Worm (Caenorhabditis elegans) whole organism, L1 larva: ENCODE data around the gene Y55F3AR.2.

Source experiments
- C34B4.2 ChIP-seq: sonication (generic microtip); optimal IDR thresholded peaks from 2 replicates; lab custom pipeline; 2017; ENCODE audit warnings: mild to moderate bottlenecking, missing genetic modification characterization, missing compliant biosample characterization
- F16B12.6 ChIP-seq: fragments of 150-350 bp; optimal IDR thresholded peaks from 2 replicates; lab custom pipeline; 2014; ENCODE audit warnings: missing biosample characterization, missing genetic modification characterization
- alr-1 ChIP-seq: fragments of 200-800 bp; sonication (Bioruptor generic); optimal IDR thresholded peaks from 2 replicates; lab custom pipeline; 2018; ENCODE audit warnings: borderline replicate concordance, mild to moderate bottlenecking, missing genetic modification characterization, missing compliant biosample characterization
- aly-2 ChIP-seq: fragments of 150-350 bp; optimal IDR thresholded peaks from 2 replicates; lab custom pipeline; 2014; ENCODE audit warnings: missing biosample characterization, missing genetic modification characterization
- ama-1 ChIP-seq: fragments of 150-350 bp; optimal IDR thresholded peaks from 2 replicates; lab custom pipeline; 2014
- blmp-1 ChIP-seq: fragments of 150-350 bp; optimal IDR thresholded peaks from 2 replicates; lab custom pipeline; 2014; ENCODE audit warnings: missing biosample characterization, missing genetic modification characterization
- ceh-8 ChIP-seq: fragments of 200-800 bp; sonication (Bioruptor generic); optimal IDR thresholded peaks from 2 replicates; lab custom pipeline; 2018; ENCODE audit warnings: mild to moderate bottlenecking, missing genetic modification characterization, moderate library complexity, missing compliant biosample characterization
- ceh-82 ChIP-seq, 3 experiments: fragments of 150-350 bp in 1 of 3; sonication (generic microtip) in 2 of 3; optimal IDR thresholded peaks; 2 replicates each; lab custom pipeline; 2014 to 2017; ENCODE audit warnings: missing biosample characterization in 3 of 3, missing genetic modification characterization in 3 of 3
- ceh-88 ChIP-seq: fragments of 200-800 bp; sonication (Bioruptor generic); IDR thresholded peaks from 2 replicates; pipeline ENCODE4 v1.3.6; 2022; ENCODE audit warnings: missing genetic modification characterization, missing compliant biosample characterization
- ceh-90 ChIP-seq: sonication (generic microtip); optimal IDR thresholded peaks from 2 replicates; lab custom pipeline; 2016; ENCODE audit warnings: missing genetic modification characterization, missing compliant biosample characterization
- ces-1 ChIP-seq: fragments of 150-350 bp; optimal IDR thresholded peaks from 2 replicates; lab custom pipeline; 2014; ENCODE audit warnings: missing biosample characterization, missing genetic modification reagents, missing genetic modification characterization
- dsc-1 ChIP-seq: sonication (generic microtip); optimal IDR thresholded peaks from 2 replicates; lab custom pipeline; 2016; ENCODE audit warnings: mild to moderate bottlenecking, missing genetic modification characterization, missing compliant biosample characterization
- efl-1 ChIP-seq, 4 experiments: fragments of 150-350 bp; optimal IDR thresholded peaks in 3 of 4; peaks in 1 of 4; 1 replicate in 1 of 4; 2 replicates in 3 of 4; lab custom pipeline; 2014; ENCODE audit warnings: missing biosample characterization in 2 of 4, missing genetic modification characterization in 2 of 4, missing genetic modification reagents in 2 of 4
- elt-2 ChIP-seq: sonication (generic microtip); optimal IDR thresholded peaks from 2 replicates; lab custom pipeline; 2016; ENCODE audit warnings: missing genetic modification characterization, mild to moderate bottlenecking, inconsistent platforms, missing compliant biosample characterization, missing genetic modification reagents
- fkh-8 ChIP-seq: sonication (generic microtip); optimal IDR thresholded peaks from 2 replicates; lab custom pipeline; 2016; ENCODE audit warnings: mild to moderate bottlenecking, missing genetic modification characterization, missing compliant biosample characterization
- fos-1 ChIP-seq: fragments of 150-350 bp; optimal IDR thresholded peaks from 2 replicates; lab custom pipeline; 2014; ENCODE audit warnings: missing biosample characterization, missing genetic modification characterization
- hlh-17 ChIP-seq: fragments of 200-800 bp; sonication (Bioruptor generic); optimal IDR thresholded peaks from 2 replicates; lab custom pipeline; 2018; ENCODE audit warnings: missing genetic modification characterization, mild to moderate bottlenecking, missing compliant biosample characterization, moderate library complexity, borderline replicate concordance
- hpl-2 ChIP-seq: fragments of 150-350 bp; optimal IDR thresholded peaks from 2 replicates; lab custom pipeline; 2014; ENCODE audit warnings: missing biosample characterization, missing genetic modification reagents, missing genetic modification characterization
- irx-1 ChIP-seq: sonication (generic microtip); optimal IDR thresholded peaks from 2 replicates; lab custom pipeline; 2016; ENCODE audit warnings: missing genetic modification characterization, missing compliant biosample characterization
- jun-1 ChIP-seq: fragments of 150-350 bp; optimal IDR thresholded peaks from 2 replicates; lab custom pipeline; 2014; ENCODE audit warnings: missing biosample characterization, missing genetic modification reagents, missing genetic modification characterization
- lin-14 ChIP-seq: fragments of 200-800 bp; sonication (Bioruptor generic); optimal IDR thresholded peaks from 2 replicates; lab custom pipeline; 2018; ENCODE audit warnings: mild to moderate bottlenecking, missing genetic modification characterization, moderate library complexity, missing compliant biosample characterization
- lin-35 ChIP-seq, 2 experiments: fragments of 150-350 bp; optimal IDR thresholded peaks; 2 replicates each; lab custom pipeline; 2014; ENCODE audit warnings: missing biosample characterization in 2 of 2, missing genetic modification characterization in 2 of 2, missing genetic modification reagents in 2 of 2
- mab-9 ChIP-seq: fragments of 200-800 bp; sonication (Bioruptor generic); IDR thresholded peaks from 2 replicates; pipeline ENCODE4 v1.3.6; 2022; ENCODE audit warnings: missing genetic modification reagents, missing genetic modification characterization, missing compliant biosample characterization
- mdl-1 ChIP-seq, 2 experiments: fragments of 150-350 bp; optimal IDR thresholded peaks; 2 replicates each; lab custom pipeline; 2014 to 2017; ENCODE audit warnings: missing biosample characterization in 2 of 2, missing genetic modification characterization in 2 of 2, inconsistent platforms in 1 of 2
- mep-1 ChIP-seq: fragments of 150-350 bp; optimal IDR thresholded peaks from 2 replicates; lab custom pipeline; 2014; ENCODE audit warnings: missing biosample characterization, missing genetic modification characterization
- nhr-11 ChIP-seq: fragments of 150-350 bp; optimal IDR thresholded peaks from 2 replicates; lab custom pipeline; 2014; ENCODE audit warnings: missing biosample characterization, missing genetic modification characterization
- nhr-19 ChIP-seq: fragments of 200-800 bp; sonication (Bioruptor generic); conservative IDR thresholded peaks from 2 replicates; pipeline ENCODE4 v1.3.6; 2022; ENCODE audit warnings: missing genetic modification characterization, missing compliant biosample characterization
- nhr-20 ChIP-seq: sonication (generic microtip); optimal IDR thresholded peaks from 2 replicates; lab custom pipeline; 2016; ENCODE audit warnings: mild to moderate bottlenecking, missing genetic modification characterization, missing compliant biosample characterization
- nhr-28 ChIP-seq: fragments of 150-350 bp; optimal IDR thresholded peaks from 2 replicates; lab custom pipeline; 2014; ENCODE audit warnings: missing biosample characterization, missing genetic modification characterization
- nhr-85 ChIP-seq: sonication (generic microtip); peaks from one replicate; lab custom pipeline; 2016; ENCODE audit warnings: missing genetic modification characterization, inconsistent platforms, missing compliant biosample characterization
- nhr-90 ChIP-seq: sonication (generic microtip); optimal IDR thresholded peaks from 2 replicates; lab custom pipeline; 2016; ENCODE audit warnings: mild to moderate bottlenecking, missing genetic modification characterization, missing compliant biosample characterization; ENCODE audit not compliant: poor library complexity
- rnt-1 ChIP-seq: sonication (generic microtip); optimal IDR thresholded peaks from 2 replicates; lab custom pipeline; 2016; ENCODE audit warnings: mild to moderate bottlenecking, missing genetic modification characterization, moderate library complexity, missing compliant biosample characterization
- snpc-4 ChIP-seq: fragments of 150-350 bp; optimal IDR thresholded peaks from 2 replicates; lab custom pipeline; 2014; ENCODE audit warnings: missing biosample characterization, missing genetic modification characterization
- sptf-1 ChIP-seq: fragments of 150-350 bp; optimal IDR thresholded peaks from 2 replicates; lab custom pipeline; 2014; ENCODE audit warnings: missing biosample characterization, missing genetic modification characterization
- tbx-2 ChIP-seq: sonication (generic microtip); optimal IDR thresholded peaks from 2 replicates; lab custom pipeline; 2016; ENCODE audit warnings: missing genetic modification characterization, missing compliant biosample characterization
- unc-130 ChIP-seq: fragments of 150-350 bp; optimal IDR thresholded peaks from 2 replicates; lab custom pipeline; 2017; ENCODE audit warnings: missing biosample characterization, missing genetic modification characterization, inconsistent platforms
- unc-86 ChIP-seq: sonication (generic microtip); optimal IDR thresholded peaks from 2 replicates; lab custom pipeline; 2016; ENCODE audit warnings: missing genetic modification characterization, missing compliant biosample characterization
- zip-4 ChIP-seq: fragments of 200-800 bp; sonication (Bioruptor generic); optimal IDR thresholded peaks from 2 replicates; lab custom pipeline; 2018; ENCODE audit warnings: mild to moderate bottlenecking, missing genetic modification characterization, moderate library complexity, missing compliant biosample characterization
- ztf-11 ChIP-seq, 2 experiments: sonication (generic microtip); optimal IDR thresholded peaks; 2 replicates each; lab custom pipeline; 2016 to 2017; ENCODE audit warnings: missing genetic modification characterization in 2 of 2, missing biosample characterization in 1 of 2, missing compliant biosample characterization in 1 of 2
- ztf-4 ChIP-seq: fragments of 150-350 bp; optimal IDR thresholded peaks from 2 replicates; lab custom pipeline; 2014; ENCODE audit warnings: missing biosample characterization, missing genetic modification characterization

Gene Y55F3AR.2

ce11 chrIV:1063058-1063457 lies 31.3 kb upstream of the Y55F3AR.2 start (continued):
- TF ChIP-seq sptf-1 (tag; lab: Kevin White, UChicago) (no peak), unc-86 (tag; lab: Kevin White, UChicago) (no peak), zip-4 (GFP tag; lab: Kevin White, UChicago) (no peak), ceh-88 (GFP tag; lab: Robert Waterston, UW) (no peak)
- TF ChIP-seq, all 84 proteins: peak for 0

- no peak for TF ChIP-seq efl-1 (optimal IDR thresholded peaks at IDR 0.05; lab: Kevin White, UChicago)
- peak in 1 of 2 experiments; percentile 38 for TF ChIP-seq efl-1 (GFP tag; optimal IDR thresholded peaks at IDR 0.05 in 1 of 2; lab: Kevin White, UChicago)
- TF ChIP-seq nhr-28 (tag; lab: Kevin White, UChicago) = no peak
Observed at ce11 chrIV:1064289-1064848, 30.0 kb upstream of the Y55F3AR.2 start.

- TF ChIP-seq ztf-4 (tag; lab: Kevin White, UChicago) (peak; percentile 30), elt-2 (no peak)
Observed at ce11 chrIV:1065569-1065968, 28.8 kb upstream of the Y55F3AR.2 start.

ce11 chrIV:1067430-1067829 lies 26.9 kb upstream of the Y55F3AR.2 start, which contains the start of gene znf-782:
TSS of gene znf-782 (minus strand) at chrIV:1067525.
- TF ChIP-seq efl-1 (optimal IDR thresholded peaks at IDR 0.05; lab: Kevin White, UChicago) (no peak), efl-1 (GFP tag; optimal IDR thresholded peaks at IDR 0.05 in 1 of 2; lab: Kevin White, UChicago) (peak in 1 of 2 experiments; percentile 78), hlh-17 (GFP tag; lab: Kevin White, UChicago) (no peak), ztf-4 (tag; lab: Kevin White, UChicago) (peak; percentile 56), ceh-82 (tag; optimal IDR thresholded peaks at IDR 0.05; lab: Kevin White, UChicago) (peak in 1 of 3 experiments; percentile 42), ceh-88 (GFP tag; lab: Robert Waterston, UW) (no peak), ceh-8 (GFP tag; lab: Kevin White, UChicago) (peak; percentile 52), jun-1 (tag; lab: Kevin White, UChicago) (peak; percentile 57), rnt-1 (tag; lab: Kevin White, UChicago) (no peak), sptf-1 (tag; lab: Kevin White, UChicago) (no peak), dsc-1 (no peak)

ce11 chrIV:1068730-1069244 lies 25.6 kb upstream of the Y55F3AR.2 start:
- TF ChIP-seq zip-4 (GFP tag; lab: Kevin White, UChicago) (no peak), mep-1 (tag; lab: Kevin White, UChicago) (no peak), nhr-90 (tag; lab: Kevin White, UChicago) (no peak), ces-1 (no peak), rnt-1 (tag; lab: Kevin White, UChicago) (no peak), nhr-11 (no peak), ztf-4 (tag; lab: Kevin White, UChicago) (no peak), efl-1 (optimal IDR thresholded peaks at IDR 0.05; lab: Kevin White, UChicago) (no peak), efl-1 (GFP tag; optimal IDR thresholded peaks at IDR 0.05 in 1 of 2; lab: Kevin White, UChicago) (no peak), blmp-1 (tag; lab: Kevin White, UChicago) (no peak), mab-9 (no peak), fos-1 (tag; lab: Kevin White, UChicago) (no peak), mdl-1 (tag; optimal IDR thresholded peaks at IDR 0.05; lab: Kevin White, UChicago) (no peak), hpl-2 (no peak), alr-1 (no peak)

- TF ChIP-seq hlh-17 (GFP tag; lab: Kevin White, UChicago) = no peak
- peak; percentile 22 for TF ChIP-seq nhr-20 (tag; lab: Kevin White, UChicago)
- peak; percentile 94 for TF ChIP-seq fkh-8
- TF ChIP-seq ceh-82 (tag; optimal IDR thresholded peaks at IDR 0.05; lab: Kevin White, UChicago) = peak; percentile 52 to 83 (median 67)
- TF ChIP-seq tbx-2 (tag; lab: Kevin White, UChicago) = peak; percentile 71
- TF ChIP-seq ceh-90 (tag; lab: Kevin White, UChicago) = no peak
- TF ChIP-seq lin-35 (GFP tag; optimal IDR thresholded peaks at IDR 0.05; lab: Kevin White, UChicago) = peak in 1 of 2 experiments; percentile 62
- peak; percentile 70 for TF ChIP-seq nhr-11
- TF ChIP-seq irx-1 (tag; lab: Kevin White, UChicago) = peak; percentile 59
- TF ChIP-seq snpc-4 (tag; lab: Kevin White, UChicago) = peak; percentile 36
- TF ChIP-seq ztf-11 (tag; optimal IDR thresholded peaks at IDR 0.05; lab: Kevin White, UChicago) = no peak
- peak; percentile 60 for TF ChIP-seq aly-2 (tag; lab: Kevin White, UChicago)
- no peak for TF ChIP-seq hpl-2
- peak; percentile 49 for TF ChIP-seq unc-130 (tag; lab: Kevin White, UChicago)
- TF ChIP-seq nhr-19 (GFP tag; lab: Robert Waterston, UW) = peak; percentile 45
- peak; percentile 10 for TF ChIP-seq F16B12.6 (tag; lab: Kevin White, UChicago)
- TF ChIP-seq ama-1 = no peak
- peak; percentile 97 for TF ChIP-seq lin-14 (GFP tag; lab: Kevin White, UChicago)
- TF ChIP-seq C34B4.2 (tag; lab: Kevin White, UChicago) = no peak
- peak; percentile 14 for TF ChIP-seq nhr-85 (tag; lab: Kevin White, UChicago)
Observed at ce11 chrIV:1070383-1070782, 24.0 kb upstream of the Y55F3AR.2 start.
